Worm (Caenorhabditis elegans) whole organism, dauer: ENCODE results near the gene Y73F4A.1.

Experiments
- unc-62 ChIP-seq: sonication (generic microtip); optimal IDR thresholded peaks from 2 replicates; lab custom pipeline; 2017; ENCODE audit warnings: missing biosample characterization, missing genetic modification reagents, missing genetic modification characterization

The Y73F4A.1 gene

ce11 chrIV:9045252-9045651, at the start of gene Y73F4A.1:
Gene Y73F4A.1 (minus strand): TSS chrIV:9045352.
- no peak for TF ChIP-seq unc-62 (GFP tag; lab: Kevin White, UChicago)

- no peak for TF ChIP-seq unc-62 (GFP tag; lab: Kevin White, UChicago)
Observed at ce11 chrIV:9094356-9094755, 49.2 kb upstream of the Y73F4A.1 start, which contains the start of gene mrpl-42. Gene mrpl-42 (minus strand): TSS chrIV:9094456.

- TF ChIP-seq unc-62 (GFP tag; lab: Kevin White, UChicago) = no peak
Observed at ce11 chrIV:9093932-9094331, 48.8 kb upstream of the Y73F4A.1 start, which contains the start of gene lpl-1. Gene lpl-1 (minus strand): TSS chrIV:9094032.

DNA sequence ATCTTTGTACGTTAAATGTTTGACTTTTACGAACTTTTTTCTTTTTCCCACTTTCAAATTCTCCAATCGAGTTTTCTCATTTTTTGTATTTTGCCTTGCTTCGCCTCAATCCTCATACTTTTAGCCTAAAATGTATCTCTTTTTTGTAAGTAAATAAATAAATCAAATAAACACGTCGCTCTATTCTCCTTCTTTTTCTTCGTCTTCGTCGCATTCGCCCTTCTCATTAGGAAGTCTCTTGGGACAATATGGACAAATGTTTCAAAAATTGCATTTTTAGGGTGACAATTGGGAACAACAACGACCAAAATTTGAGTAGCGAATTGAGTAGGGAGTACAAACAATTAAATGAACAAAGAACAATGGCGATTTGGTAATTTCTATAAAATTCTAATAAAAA, 46.9 kb upstream of the Y73F4A.1 start:
- TF ChIP-seq unc-62 (GFP tag; lab: Kevin White, UChicago) = no peak

- no peak for TF ChIP-seq unc-62 (GFP tag; lab: Kevin White, UChicago)
Observed at ce11 chrIV:9090538-9091195, 45.5 kb upstream of the Y73F4A.1 start.

DNA sequence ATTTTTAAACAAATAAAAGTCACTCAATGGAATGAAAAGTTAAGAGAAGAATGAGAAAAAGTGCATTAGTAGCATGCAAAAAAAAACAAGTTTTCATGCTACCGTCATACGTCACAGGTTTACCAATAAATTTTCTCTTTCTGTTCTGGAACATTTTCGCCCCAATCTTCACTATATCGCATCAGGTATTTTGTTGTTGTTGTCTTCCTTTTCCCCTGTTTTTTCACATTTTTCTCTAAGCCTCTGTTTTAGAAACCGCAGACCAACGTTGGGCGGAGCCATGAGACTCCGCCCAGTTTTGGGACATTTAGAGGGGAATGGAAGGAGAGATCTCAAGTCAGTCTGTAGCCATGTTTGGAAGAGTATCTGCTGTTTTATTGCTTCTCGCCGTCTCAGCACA, 43.1 kb upstream of the Y73F4A.1 start, which contains the start of gene msa-1:
Gene msa-1, plus strand, starts transcription at position 301 of the 400 bp plus-strand sequence.
- TF ChIP-seq unc-62 (GFP tag; lab: Kevin White, UChicago) = no peak

ce11 chrIV:9082055-9082454, 36.9 kb upstream of the Y73F4A.1 start, which contains the start of gene twk-8:
Gene twk-8 (plus strand): TSS chrIV:9082355.
- TF ChIP-seq unc-62 (GFP tag; lab: Kevin White, UChicago) = no peak

- TF ChIP-seq unc-62 (GFP tag; lab: Kevin White, UChicago) = no peak
Observed at ce11 chrIV:9080201-9080600, 35.0 kb upstream of the Y73F4A.1 start.

DNA sequence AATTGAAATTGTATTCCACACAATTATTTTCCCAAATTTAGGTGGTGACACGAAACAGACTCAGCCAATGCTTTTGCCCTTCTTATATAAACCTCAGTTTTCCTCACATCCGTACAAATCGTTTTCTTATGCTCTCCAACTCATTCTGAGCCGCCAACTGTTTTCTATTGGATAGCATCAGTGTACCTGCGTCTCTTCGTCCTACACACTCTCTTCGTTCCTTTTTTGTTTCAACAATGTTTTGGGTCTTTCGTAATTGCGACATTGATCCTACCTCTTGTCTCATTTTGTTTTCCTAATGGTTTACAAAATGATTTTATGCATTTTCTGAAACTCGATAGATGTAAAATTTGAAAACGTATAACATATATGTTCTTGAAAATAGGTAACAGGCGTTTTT, 34.2 kb upstream of the Y73F4A.1 start:
- no peak for TF ChIP-seq unc-62 (GFP tag; lab: Kevin White, UChicago)

ce11 chrIV:9078469-9078868, 33.3 kb upstream of the Y73F4A.1 start, which contains the start of gene mans-4:
Gene mans-4 (minus strand): TSS chrIV:9078569.
- no peak for TF ChIP-seq unc-62 (GFP tag; lab: Kevin White, UChicago)

- no peak for TF ChIP-seq unc-62 (GFP tag; lab: Kevin White, UChicago)
Observed at ce11 chrIV:9074244-9074723, 29.1 kb upstream of the Y73F4A.1 start, which contains the start of gene mppb-1. Gene mppb-1 (plus strand): TSS chrIV:9074673.

- TF ChIP-seq unc-62 (GFP tag; lab: Kevin White, UChicago) = no peak
Observed at ce11 chrIV:9070188-9070587, 25.0 kb upstream of the Y73F4A.1 start.

DNA sequence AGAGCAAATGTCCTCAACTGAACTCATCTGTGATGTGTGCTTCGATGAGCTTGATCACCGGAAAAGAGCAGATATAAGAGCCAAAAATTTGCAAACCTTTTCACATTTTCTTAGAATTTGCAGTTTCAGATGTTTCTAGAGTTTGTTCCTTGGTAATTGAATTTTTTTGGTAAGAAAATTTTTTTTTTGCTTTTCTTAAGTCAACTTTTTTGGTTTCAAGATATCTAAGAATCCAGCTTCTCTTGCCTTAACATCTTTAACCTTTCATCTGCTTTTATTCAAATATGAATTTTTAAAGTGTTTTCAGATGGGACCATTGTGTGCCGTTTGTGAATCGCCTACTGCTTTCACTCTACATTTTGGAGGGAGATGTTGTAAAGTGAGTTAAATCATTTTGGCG, 24.6 kb upstream of the Y73F4A.1 start, which contains the start of gene nhr-11:
Gene nhr-11, plus strand, starts transcription at position 301 of the 400 bp plus-strand sequence.
- TF ChIP-seq unc-62 (GFP tag; lab: Kevin White, UChicago) = no peak

DNA sequence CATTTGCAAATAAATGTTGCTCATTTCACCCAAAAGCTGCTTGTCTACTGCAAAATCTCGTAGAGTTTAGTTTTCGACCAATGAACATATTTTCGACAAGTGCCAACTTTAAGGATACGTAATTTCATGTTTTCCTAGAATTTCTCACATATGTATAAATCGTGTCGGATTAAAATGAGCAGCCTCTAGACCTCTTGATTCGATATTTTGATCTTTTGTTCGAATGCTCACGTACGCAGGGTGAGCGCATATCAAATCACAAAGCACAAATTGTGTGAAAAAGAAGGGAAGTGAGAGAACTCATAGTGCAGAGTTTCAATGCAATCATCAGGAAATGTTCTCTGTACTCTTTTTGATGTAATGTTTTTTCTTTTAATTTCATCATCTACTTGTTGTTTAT, 18.4 kb upstream of the Y73F4A.1 start:
- no peak for TF ChIP-seq unc-62 (GFP tag; lab: Kevin White, UChicago)

ce11 chrIV:9053403-9053802, 8.3 kb upstream of the Y73F4A.1 start:
- TF ChIP-seq unc-62 (GFP tag; lab: Kevin White, UChicago) = no peak

DNA sequence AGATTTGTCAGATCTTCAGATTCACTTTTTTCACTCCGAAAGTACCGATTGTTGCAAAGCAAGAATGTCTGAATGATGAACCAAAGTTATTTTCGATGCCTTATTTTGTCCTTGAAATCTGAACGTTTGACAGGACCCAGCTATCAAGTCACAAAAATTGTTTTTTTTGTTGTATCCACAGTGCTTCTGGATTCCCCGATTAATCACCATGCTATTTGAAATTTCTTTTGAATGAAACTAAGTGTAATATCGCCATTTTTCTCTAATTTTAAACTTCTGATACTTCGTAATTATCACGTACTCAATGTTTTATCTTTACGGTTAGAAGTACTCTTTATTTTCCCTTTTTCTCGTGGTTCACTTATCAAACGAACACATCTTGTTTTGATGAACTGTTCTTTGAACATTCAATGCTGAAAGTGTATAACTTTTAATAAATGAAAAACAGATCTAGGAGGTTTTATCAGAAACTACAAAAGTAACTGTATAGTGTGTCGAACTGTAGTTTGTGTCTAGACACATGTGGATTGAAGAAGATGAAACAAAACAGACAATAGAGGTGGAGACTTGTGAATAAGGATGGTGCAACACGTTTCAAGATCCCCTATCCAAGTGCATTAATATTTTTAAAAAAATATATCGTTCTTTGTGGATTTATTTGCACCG, 6.5 kb upstream of the Y73F4A.1 start:
- TF ChIP-seq unc-62 (GFP tag; lab: Kevin White, UChicago) = no peak
